Comparison of ENCODE assay signal across 1 fruit fly cellular context in genomic region chr3L:2162019-2162418, dm6.
A peak's percentile ranks its signal among the peaks of the same experiment; 100 is the strongest.
TF ChIP-seq lines count a peak whose summit lies in the region.

No protein-coding gene starts in this region.

TF ChIP-seq in whole organism, embryonic, 481 proteins besides CTCF, POLR2A, EP300 and RAD21 (continued from another document and continues in another):
- TF ChIP-seq ci (GFP tag; IDR thresholded peaks at IDR 0.05; lab: Robert Waterston, UW), result peak; percentile 97
- TF ChIP-seq Drgx (GFP tag; IDR thresholded peaks at IDR 0.05; lab: Robert Waterston, UW), result peak; percentile 96
- peak; percentile 30 for TF ChIP-seq CG8281 (tag; optimal IDR thresholded peaks at IDR 0.05; lab: Kevin White, UChicago)
- peak; percentile 62 for TF ChIP-seq NfI (GFP tag; optimal IDR thresholded peaks at IDR 0.05; lab: Kevin White, UChicago)
- TF ChIP-seq fd3F (GFP tag; optimal IDR thresholded peaks at IDR 0.05; lab: Kevin White, UChicago), result no peak
- no peak for TF ChIP-seq slou (GFP tag; optimal IDR thresholded peaks at IDR 0.05; lab: Kevin White, UChicago)
- TF ChIP-seq Hr51 (GFP tag; optimal IDR thresholded peaks at IDR 0.05; lab: Kevin White, UChicago), result peak in 1 of 2 experiments; percentile 79
- TF ChIP-seq CG34422 (GFP tag; IDR thresholded peaks at IDR 0.05; lab: Robert Waterston, UW), result peak; percentile 86
- peak; percentile 26 for TF ChIP-seq CG12155 (GFP tag; optimal IDR thresholded peaks at IDR 0.05; lab: Kevin White, UChicago)
- TF ChIP-seq CG11560 (tag; IDR thresholded peaks at IDR 0.05; lab: Robert Waterston, UW), result peak; percentile 54; the same call in 2 of the 3 replicates
- peak; percentile 70 for TF ChIP-seq pum (GFP tag; optimal IDR thresholded peaks at IDR 0.05; lab: Kevin White, UChicago)
- no peak for TF ChIP-seq inv (GFP tag; IDR thresholded peaks at IDR 0.05; lab: Robert Waterston, UW; ENCODE audit: partially characterized antibody)
- TF ChIP-seq NFAT (GFP tag; IDR thresholded peaks at IDR 0.05; lab: Robert Waterston, UW), result no peak
- no peak for TF ChIP-seq Fer2 (tag; optimal IDR thresholded peaks at IDR 0.05; lab: Kevin White, UChicago)
- peak; percentile 76 for TF ChIP-seq jumu (GFP tag; optimal IDR thresholded peaks at IDR 0.05; lab: Kevin White, UChicago)
- TF ChIP-seq CHES-1-like (GFP tag; optimal IDR thresholded peaks at IDR 0.05; lab: Kevin White, UChicago), result no peak
- no peak for TF ChIP-seq ab (GFP tag; optimal IDR thresholded peaks at IDR 0.05; lab: Kevin White, UChicago)
- peak; percentile 37 for TF ChIP-seq BtbVII (GFP tag; optimal IDR thresholded peaks at IDR 0.05; lab: Kevin White, UChicago)
- TF ChIP-seq twi (tag; optimal IDR thresholded peaks at IDR 0.05; lab: Kevin White, UChicago), result peak; percentile 16
- no peak for TF ChIP-seq h (optimal IDR thresholded peaks at IDR 0.05; lab: Kevin White, UChicago)
- TF ChIP-seq HHEX (GFP tag; optimal IDR thresholded peaks at IDR 0.05; lab: Kevin White, UChicago), result peak; percentile 66
- TF ChIP-seq CG2202 (tag; optimal IDR thresholded peaks at IDR 0.05; lab: Kevin White, UChicago), result peak; percentile 15
- peak; percentile 72 for TF ChIP-seq CG33213 (GFP tag; optimal IDR thresholded peaks at IDR 0.05; lab: Kevin White, UChicago)
- TF ChIP-seq bbx (GFP tag; IDR thresholded peaks at IDR 0.05; lab: Robert Waterston, UW; ENCODE audit: partially characterized antibody), result no peak
- no peak for TF ChIP-seq tll (GFP tag; optimal IDR thresholded peaks at IDR 0.05; lab: Kevin White, UChicago)
- peak; percentile 78 for TF ChIP-seq CG18764 (GFP tag; optimal IDR thresholded peaks at IDR 0.05; lab: Kevin White, UChicago)
- TF ChIP-seq CG2116 (GFP tag; optimal IDR thresholded peaks at IDR 0.05; lab: Kevin White, UChicago), result no peak
- peak; percentile 83; the same call in 2 of the 3 replicates for TF ChIP-seq CG3726 (GFP tag; IDR thresholded peaks at IDR 0.05; lab: Robert Waterston, UW)
- TF ChIP-seq CG10209 (GFP tag; optimal IDR thresholded peaks at IDR 0.05; lab: Kevin White, UChicago), result peak; percentile 22
- TF ChIP-seq CG16779 (GFP tag; IDR thresholded peaks at IDR 0.05; lab: Robert Waterston, UW), result peak; percentile 22; the same call in 1 of the 2 replicates
- peak; percentile 52 for TF ChIP-seq al (GFP tag; IDR thresholded peaks at IDR 0.05; lab: Robert Waterston, UW)
- TF ChIP-seq CG17359 (tag; optimal IDR thresholded peaks at IDR 0.05; lab: Kevin White, UChicago), result peak; percentile 89
- peak; percentile 86 for TF ChIP-seq Rx (GFP tag; IDR thresholded peaks at IDR 0.05; lab: Robert Waterston, UW)
- peak; percentile 51 for TF ChIP-seq CG1602 (GFP tag; optimal IDR thresholded peaks at IDR 0.05; lab: Kevin White, UChicago)
- TF ChIP-seq CG4617 (GFP tag; optimal IDR thresholded peaks at IDR 0.05; lab: Kevin White, UChicago; ENCODE audit: borderline replicate concordance), result no peak
- TF ChIP-seq kni (GFP tag; optimal IDR thresholded peaks at IDR 0.05; lab: Kevin White, UChicago), result peak; percentile 30
- TF ChIP-seq Doc3 (GFP tag; IDR thresholded peaks at IDR 0.05; lab: Robert Waterston, UW; ENCODE audit: partially characterized antibody), result no peak
- TF ChIP-seq CG30020 (tag; optimal IDR thresholded peaks at IDR 0.05; lab: Kevin White, UChicago), result no peak
- no peak for TF ChIP-seq cas (GFP tag; IDR thresholded peaks at IDR 0.05; lab: Robert Waterston, UW)
- peak; percentile 80 for TF ChIP-seq CG7839 (tag; optimal IDR thresholded peaks at IDR 0.05; lab: Kevin White, UChicago)
- TF ChIP-seq ap (GFP tag; IDR thresholded peaks at IDR 0.05; lab: Robert Waterston, UW), result peak; percentile 85
- peak; percentile 80 for TF ChIP-seq CG1529 (GFP tag; optimal IDR thresholded peaks at IDR 0.05; lab: Kevin White, UChicago)
- peak; percentile 83 for TF ChIP-seq E2f1 (GFP tag; IDR thresholded peaks at IDR 0.05; lab: Robert Waterston, UW)
- TF ChIP-seq Camta (GFP tag; optimal IDR thresholded peaks at IDR 0.05; lab: Kevin White, UChicago), result peak; percentile 83
- peak; percentile 29 for TF ChIP-seq Fer3 (tag; optimal IDR thresholded peaks at IDR 0.05; lab: Kevin White, UChicago)
- TF ChIP-seq CG17568 (GFP tag; optimal IDR thresholded peaks at IDR 0.05; lab: Kevin White, UChicago), result peak; percentile 39
- no peak for TF ChIP-seq Dip2 (GFP tag; IDR thresholded peaks at IDR 0.05; lab: Robert Waterston, UW)
- no peak for TF ChIP-seq Hmx (GFP tag; optimal IDR thresholded peaks at IDR 0.05; lab: Kevin White, UChicago)
- TF ChIP-seq chinmo (GFP tag; IDR thresholded peaks at IDR 0.05; lab: Robert Waterston, UW; ENCODE audit: partially characterized antibody), result no peak
- peak; percentile 80 for TF ChIP-seq ase (GFP tag; IDR thresholded peaks at IDR 0.05; lab: Robert Waterston, UW)
- peak; percentile 15 for TF ChIP-seq CG13123 (GFP tag; optimal IDR thresholded peaks at IDR 0.05; lab: Kevin White, UChicago)
- peak; percentile 70 for TF ChIP-seq Xbp1 (GFP tag; optimal IDR thresholded peaks at IDR 0.05; lab: Kevin White, UChicago)
- no peak for TF ChIP-seq B-H2 (GFP tag; optimal IDR thresholded peaks at IDR 0.05; lab: Kevin White, UChicago)
- no peak for TF ChIP-seq ftz-f1 (GFP tag; optimal IDR thresholded peaks at IDR 0.05; lab: Kevin White, UChicago)
- no peak for TF ChIP-seq emc (GFP tag; optimal IDR thresholded peaks at IDR 0.05; lab: Kevin White, UChicago)
- TF ChIP-seq wek (GFP tag; optimal IDR thresholded peaks at IDR 0.05; lab: Kevin White, UChicago), result no peak
- no peak for TF ChIP-seq pan (optimal IDR thresholded peaks at IDR 0.05; lab: Kevin White, UChicago)
- peak in 1 of 2 experiments; percentile 85 for TF ChIP-seq pan (GFP tag; optimal IDR thresholded peaks at IDR 0.05 in 1 of 2, IDR thresholded peaks at IDR 0.05 in 1 of 2)
- peak; percentile 63 for TF ChIP-seq pb (GFP tag; optimal IDR thresholded peaks at IDR 0.05; lab: Kevin White, UChicago)
- TF ChIP-seq Gsc (GFP tag; IDR thresholded peaks at IDR 0.05; lab: Robert Waterston, UW), result peak; percentile 59
- peak; percentile 9 for TF ChIP-seq Bdp1 (GFP tag; optimal IDR thresholded peaks at IDR 0.05; lab: Kevin White, UChicago)
- no peak for TF ChIP-seq Usf (GFP tag; optimal IDR thresholded peaks at IDR 0.05; lab: Kevin White, UChicago)
- no peak for TF ChIP-seq zfh2 (GFP tag; optimal IDR thresholded peaks at IDR 0.05; lab: Kevin White, UChicago)
- TF ChIP-seq yki (optimal IDR thresholded peaks at IDR 0.05; lab: Kevin White, UChicago), result no peak
- TF ChIP-seq ERR (GFP tag; optimal IDR thresholded peaks at IDR 0.05; lab: Kevin White, UChicago), result no peak
- peak; percentile 62 for TF ChIP-seq Hsf (GFP tag; optimal IDR thresholded peaks at IDR 0.05; lab: Kevin White, UChicago)
- peak; percentile 75 for TF ChIP-seq nerfin-1 (tag; optimal IDR thresholded peaks at IDR 0.05; lab: Kevin White, UChicago)
- TF ChIP-seq z (GFP tag; IDR thresholded peaks at IDR 0.05; lab: Robert Waterston, UW), result peak; percentile 29; the same call in 1 of the 3 replicates
- TF ChIP-seq CG3065 (GFP tag; optimal IDR thresholded peaks at IDR 0.05; lab: Kevin White, UChicago), result no peak
- TF ChIP-seq CG7963 (GFP tag; IDR thresholded peaks at IDR 0.05; lab: Robert Waterston, UW; ENCODE audit: partially characterized antibody), result no peak
- TF ChIP-seq Tbp (GFP tag; optimal IDR thresholded peaks at IDR 0.05; lab: Kevin White, UChicago), result no peak
- TF ChIP-seq Stat92E (GFP tag; optimal IDR thresholded peaks at IDR 0.05; lab: Kevin White, UChicago), result no peak
- TF ChIP-seq Dfd (GFP tag; optimal IDR thresholded peaks at IDR 0.05; lab: Kevin White, UChicago), result no peak
- TF ChIP-seq Kr (GFP tag; optimal IDR thresholded peaks at IDR 0.05; lab: Kevin White, UChicago), result no peak
- TF ChIP-seq Ravus (GFP tag; IDR thresholded peaks at IDR 0.05; lab: Robert Waterston, UW), result peak; percentile 3; the same call in 1 of the 2 replicates
- no peak for TF ChIP-seq unc-4 (GFP tag; IDR thresholded peaks at IDR 0.05; lab: Robert Waterston, UW; ENCODE audit: partially characterized antibody)
- peak; percentile 29; the same call in 1 of the 2 replicates for TF ChIP-seq CG8765 (GFP tag; IDR thresholded peaks at IDR 0.05; lab: Robert Waterston, UW)
- TF ChIP-seq shn (GFP tag; optimal IDR thresholded peaks at IDR 0.05; lab: Kevin White, UChicago), result peak; percentile 33
- peak; percentile 49 for TF ChIP-seq CG4854 (GFP tag; optimal IDR thresholded peaks at IDR 0.05; lab: Kevin White, UChicago)
- TF ChIP-seq CG9876 (GFP tag; optimal IDR thresholded peaks at IDR 0.05; lab: Kevin White, UChicago), result no peak
- TF ChIP-seq pnt (GFP tag; optimal IDR thresholded peaks at IDR 0.05; lab: Kevin White, UChicago), result peak; percentile 57
- no peak for TF ChIP-seq schlank (tag; optimal IDR thresholded peaks at IDR 0.05; lab: Kevin White, UChicago)
- peak; percentile 34 for TF ChIP-seq caup (GFP tag; optimal IDR thresholded peaks at IDR 0.05; lab: Kevin White, UChicago; ENCODE audit: severe bottlenecking)
- TF ChIP-seq dysf (GFP tag; IDR thresholded peaks at IDR 0.05; lab: Robert Waterston, UW), result peak; percentile 85
- TF ChIP-seq nau (GFP tag; optimal IDR thresholded peaks at IDR 0.05; lab: Kevin White, UChicago), result peak; percentile 72
- TF ChIP-seq nerfin-2 (GFP tag; IDR thresholded peaks at IDR 0.05; lab: Robert Waterston, UW; ENCODE audit: partially characterized antibody), result no peak
- TF ChIP-seq Ssrp (tag; optimal IDR thresholded peaks at IDR 0.05; lab: Kevin White, UChicago), result peak; percentile 72
- peak; percentile 76 for TF ChIP-seq CG12071 (GFP tag; optimal IDR thresholded peaks at IDR 0.05; lab: Kevin White, UChicago)
- peak; percentile 28 for TF ChIP-seq CG18619 (GFP tag; optimal IDR thresholded peaks at IDR 0.05; lab: Kevin White, UChicago)
- TF ChIP-seq CG12236 (GFP tag; optimal IDR thresholded peaks at IDR 0.05; lab: Kevin White, UChicago), result peak; percentile 18
- TF ChIP-seq Adf1 (GFP tag; IDR thresholded peaks at IDR 0.05; lab: Robert Waterston, UW), result no peak
- peak; percentile 83 for TF ChIP-seq btn (GFP tag; optimal IDR thresholded peaks at IDR 0.05; lab: Kevin White, UChicago)
- peak; percentile 53 for TF ChIP-seq CG16863 (GFP tag; optimal IDR thresholded peaks at IDR 0.05; lab: Kevin White, UChicago)
- TF ChIP-seq zen (tag; optimal IDR thresholded peaks at IDR 0.05; lab: Kevin White, UChicago), result peak; percentile 29
- peak; percentile 75; the same call in 1 of the 3 replicates for TF ChIP-seq so (GFP tag; IDR thresholded peaks at IDR 0.05; lab: Robert Waterston, UW)
- no peak for TF ChIP-seq CG10462 (GFP tag; optimal IDR thresholded peaks at IDR 0.05; lab: Kevin White, UChicago)
- no peak for TF ChIP-seq CG18011 (GFP tag; optimal IDR thresholded peaks at IDR 0.05; lab: Kevin White, UChicago)
- no peak for TF ChIP-seq pzg (GFP tag; optimal IDR thresholded peaks at IDR 0.05; lab: Kevin White, UChicago)
- peak; percentile 71 for TF ChIP-seq CG11247 (GFP tag; IDR thresholded peaks at IDR 0.05; lab: Robert Waterston, UW)
- peak; percentile 66 for TF ChIP-seq CG14667 (GFP tag; IDR thresholded peaks at IDR 0.05; lab: Robert Waterston, UW)
- TF ChIP-seq NC2α (GFP tag; optimal IDR thresholded peaks at IDR 0.05; lab: Kevin White, UChicago), result peak; percentile 7
- TF ChIP-seq CG14965 (GFP tag; optimal IDR thresholded peaks at IDR 0.05; lab: Kevin White, UChicago; ENCODE audit: borderline replicate concordance), result peak; percentile 44
- TF ChIP-seq Oli (tag; optimal IDR thresholded peaks at IDR 0.05; lab: Kevin White, UChicago), result peak; percentile 76
- no peak for TF ChIP-seq kay (GFP tag; optimal IDR thresholded peaks at IDR 0.05; lab: Kevin White, UChicago)
- TF ChIP-seq CG42726 (GFP tag; IDR thresholded peaks at IDR 0.05; lab: Robert Waterston, UW; ENCODE audit: partially characterized antibody), result no peak
- TF ChIP-seq HLH3B (GFP tag; IDR thresholded peaks at IDR 0.05; lab: Robert Waterston, UW), result peak; percentile 88
- TF ChIP-seq ind (GFP tag; optimal IDR thresholded peaks at IDR 0.05; lab: Kevin White, UChicago), result peak; percentile 77
- no peak for TF ChIP-seq HLHmδ (GFP tag; optimal IDR thresholded peaks at IDR 0.05; lab: Kevin White, UChicago)
- peak; percentile 19 for TF ChIP-seq Hr3 (GFP tag; optimal IDR thresholded peaks at IDR 0.05; lab: Kevin White, UChicago)
- TF ChIP-seq tin (GFP tag; optimal IDR thresholded peaks at IDR 0.05; lab: Kevin White, UChicago), result peak; percentile 79
- no peak for TF ChIP-seq Ets97D (GFP tag; optimal IDR thresholded peaks at IDR 0.05; lab: Kevin White, UChicago)
- peak; percentile 76 for TF ChIP-seq CG18599 (GFP tag; optimal IDR thresholded peaks at IDR 0.05; lab: Kevin White, UChicago)
- peak; percentile 37 for TF ChIP-seq cwo (GFP tag; optimal IDR thresholded peaks at IDR 0.05; lab: Kevin White, UChicago)
- TF ChIP-seq CG32767 (GFP tag; IDR thresholded peaks at IDR 0.05; lab: Robert Waterston, UW), result peak; percentile 69; the same call in 1 of the 2 replicates
- TF ChIP-seq chif (GFP tag; optimal IDR thresholded peaks at IDR 0.05; lab: Kevin White, UChicago), result peak; percentile 40 to 72
- peak; percentile 72 for TF ChIP-seq CG12219 (GFP tag; optimal IDR thresholded peaks at IDR 0.05; lab: Kevin White, UChicago)
- peak; percentile 39; the same call in 1 of the 3 replicates for TF ChIP-seq CG6175 (GFP tag; IDR thresholded peaks at IDR 0.05; lab: Robert Waterston, UW)
- peak; percentile 69 for TF ChIP-seq CG7372 (GFP tag; IDR thresholded peaks at IDR 0.05; lab: Robert Waterston, UW)
- peak; percentile 33 for TF ChIP-seq CG15696 (tag; optimal IDR thresholded peaks at IDR 0.05; lab: Kevin White, UChicago)
- no peak for TF ChIP-seq CG10543 (GFP tag; optimal IDR thresholded peaks at IDR 0.05; lab: Kevin White, UChicago)
- peak; percentile 7 for TF ChIP-seq HLH54F (GFP tag; optimal IDR thresholded peaks at IDR 0.05; lab: Kevin White, UChicago)
- peak; percentile 70 for TF ChIP-seq CG15269 (tag; optimal IDR thresholded peaks at IDR 0.05; lab: Kevin White, UChicago)
- no peak for TF ChIP-seq CG2129 (GFP tag; IDR thresholded peaks at IDR 0.05; lab: Robert Waterston, UW; ENCODE audit: partially characterized antibody)
- 0 out of 3 replicates have a peak, but pooled peaks have one; percentile 39 for TF ChIP-seq CG2889 (GFP tag; IDR thresholded peaks at IDR 0.05; lab: Robert Waterston, UW)
- peak; percentile 55 for TF ChIP-seq klu (GFP tag; IDR thresholded peaks at IDR 0.05; lab: Robert Waterston, UW)
- TF ChIP-seq Blimp-1 (GFP tag; optimal IDR thresholded peaks at IDR 0.05; lab: Kevin White, UChicago), result peak; percentile 85
- TF ChIP-seq Doc2 (GFP tag; IDR thresholded peaks at IDR 0.05; lab: Robert Waterston, UW), result no peak
- TF ChIP-seq grau (tag; optimal IDR thresholded peaks at IDR 0.05; lab: Kevin White, UChicago), result peak; percentile 53
- TF ChIP-seq CG4282 (GFP tag; optimal IDR thresholded peaks at IDR 0.05; lab: Kevin White, UChicago), result no peak
- peak; percentile 27; the same call in 1 of the 2 replicates for TF ChIP-seq ro (GFP tag; IDR thresholded peaks at IDR 0.05; lab: Robert Waterston, UW)
- peak; percentile 83 for TF ChIP-seq Sox102F (GFP tag; optimal IDR thresholded peaks at IDR 0.05; lab: Kevin White, UChicago)
